Worm (Caenorhabditis elegans): ENCODE results near the gene C09G9.8.

The C09G9.8 gene

ce11 chrIV:8893746-8894145 is 12.5 kb downstream of the C09G9.8 start, which contains the start of gene rad-54.L2 (continued):
- TF ChIP-seq dsc-1 (tag; optimal IDR thresholded peaks at IDR 0.05) (peak; percentile 57), fos-1 (tag; optimal IDR thresholded peaks at IDR 0.05) (peak; percentile 5), zip-4 (GFP tag; optimal IDR thresholded peaks at IDR 0.05) (peak; percentile 39), snpc-4 (tag; optimal IDR thresholded peaks at IDR 0.05) (peak; percentile 19), unc-30 (tag; optimal IDR thresholded peaks at IDR 0.05) (no peak), fkh-4 (tag; optimal IDR thresholded peaks at IDR 0.05; ENCODE audit: borderline replicate concordance) (no peak), mep-1 (tag; optimal IDR thresholded peaks at IDR 0.05) (peak; percentile 76), irx-1 (tag; optimal IDR thresholded peaks at IDR 0.05) (peak; percentile 13), F16B12.6 (tag; optimal IDR thresholded peaks at IDR 0.05) (peak; percentile 12), alr-1 (tag; optimal IDR thresholded peaks at IDR 0.05; ENCODE audit: borderline replicate concordance) (no peak), fkh-8 (tag; optimal IDR thresholded peaks at IDR 0.05) (peak; percentile 79), swsn-7 (tag; optimal IDR thresholded peaks at IDR 0.05) (peak; percentile 25), nhr-90 (tag; optimal IDR thresholded peaks at IDR 0.05; ENCODE audit: poor library complexity) (peak; percentile 23), zag-1 (tag; optimal IDR thresholded peaks at IDR 0.05) (no peak), hpl-2 (GFP tag; optimal IDR thresholded peaks at IDR 0.05) (no peak), tbx-2 (tag; optimal IDR thresholded peaks at IDR 0.05) (peak; percentile 29), ceh-82 (tag; optimal IDR thresholded peaks at IDR 0.05) (no peak), nhr-20 (tag; optimal IDR thresholded peaks at IDR 0.05) (peak; percentile 61), ceh-8 (GFP tag; optimal IDR thresholded peaks at IDR 0.05) (no peak), nhr-84 (tag; optimal IDR thresholded peaks at IDR 0.05) (no peak), skn-1 (tag; optimal IDR thresholded peaks at IDR 0.05) (peak; percentile 78), elt-3 (tag; optimal IDR thresholded peaks at IDR 0.05) (peak in 1 of 6 experiments; percentile 3), mdl-1 (tag; optimal IDR thresholded peaks at IDR 0.05) (peak in 1 of 2 experiments; percentile 22), snu-23 (GFP tag; optimal IDR thresholded peaks at IDR 0.05) (peak; percentile 64), nhr-77 (tag; optimal IDR thresholded peaks at IDR 0.05) (peak; percentile 10), lin-15B (tag; optimal IDR thresholded peaks at IDR 0.05) (peak; percentile 35), xbp-1 (tag; optimal IDR thresholded peaks at IDR 0.05) (peak; percentile 8)

- TF ChIP-seq fkh-8 (tag; optimal IDR thresholded peaks at IDR 0.05) = no peak
- TF ChIP-seq nhr-20 (tag; optimal IDR thresholded peaks at IDR 0.05) = no peak
- no peak for TF ChIP-seq lin-13 (GFP tag; optimal IDR thresholded peaks at IDR 0.05)
- TF ChIP-seq nhr-76 (tag; optimal IDR thresholded peaks at IDR 0.05) = no peak
- no peak for TF ChIP-seq nhr-19 (GFP tag; conservative IDR thresholded peaks at IDR 0.05)
- TF ChIP-seq unc-62 (GFP tag; optimal IDR thresholded peaks at IDR 0.05) = no peak
- TF ChIP-seq dsc-1 (tag; optimal IDR thresholded peaks at IDR 0.05) = no peak
- no peak for TF ChIP-seq hpl-2 (GFP tag; optimal IDR thresholded peaks at IDR 0.05)
- no peak for TF ChIP-seq mep-1 (tag; optimal IDR thresholded peaks at IDR 0.05)
- no peak for TF ChIP-seq mdl-1 (tag; optimal IDR thresholded peaks at IDR 0.05)
- TF ChIP-seq hlh-4 (tag; optimal IDR thresholded peaks at IDR 0.05) = no peak
Observed at ce11 chrIV:8901346-8901745, 20.1 kb downstream of the C09G9.8 start, which contains the start of gene C27B7.5. Gene C27B7.5, plus strand, starts transcription at chrIV:8901646.

ce11 chrIV:8906164-8906563 is 24.9 kb downstream of the C09G9.8 start, which contains the start of gene C27B7.6:
Gene C27B7.6, minus strand, starts transcription at chrIV:8906345.
- no peak for TF ChIP-seq lin-13 (GFP tag; optimal IDR thresholded peaks at IDR 0.05)
- TF ChIP-seq nhr-237 (tag; optimal IDR thresholded peaks at IDR 0.05) = no peak
- TF ChIP-seq nhr-71 (tag; optimal IDR thresholded peaks at IDR 0.05) = peak; percentile 62
- TF ChIP-seq ceh-88 (GFP tag; IDR thresholded peaks at IDR 0.05) = no peak
- TF ChIP-seq unc-130 (tag; optimal IDR thresholded peaks at IDR 0.05) = peak; percentile 14
- peak; percentile 40 for TF ChIP-seq rnt-1 (tag; optimal IDR thresholded peaks at IDR 0.05)
- TF ChIP-seq Y116A8C.19 (tag; optimal IDR thresholded peaks at IDR 0.05; ENCODE audit: borderline replicate concordance) = no peak
- TF ChIP-seq C16A3.4 (tag; optimal IDR thresholded peaks at IDR 0.05) = no peak
- no peak for TF ChIP-seq nhr-84 (tag; optimal IDR thresholded peaks at IDR 0.05)
- TF ChIP-seq ztf-11 (tag; optimal IDR thresholded peaks at IDR 0.05) = no peak
- TF ChIP-seq grh-1 (GFP tag; IDR thresholded peaks at IDR 0.05) = no peak
- TF ChIP-seq efl-1 (optimal IDR thresholded peaks at IDR 0.05) = no peak
- peak in 1 of 2 experiments; percentile 83 for TF ChIP-seq efl-1 (GFP tag; optimal IDR thresholded peaks at IDR 0.05 in 1 of 2)
- TF ChIP-seq F16B12.6 (tag; optimal IDR thresholded peaks at IDR 0.05) = no peak
- TF ChIP-seq sox-4 (tag; optimal IDR thresholded peaks at IDR 0.05) = no peak
- TF ChIP-seq snu-23 (GFP tag; optimal IDR thresholded peaks at IDR 0.05) = peak; percentile 24
- no peak for TF ChIP-seq ceh-82 (tag; optimal IDR thresholded peaks at IDR 0.05)
- no peak for TF ChIP-seq lsy-2 (tag; optimal IDR thresholded peaks at IDR 0.05)
- no peak for TF ChIP-seq zag-1 (tag; optimal IDR thresholded peaks at IDR 0.05)

Measured in whole organism, L1 larva.